Fruit fly (Drosophila melanogaster): Measurements from ENCODE around the gene CG3457.

DNA sequence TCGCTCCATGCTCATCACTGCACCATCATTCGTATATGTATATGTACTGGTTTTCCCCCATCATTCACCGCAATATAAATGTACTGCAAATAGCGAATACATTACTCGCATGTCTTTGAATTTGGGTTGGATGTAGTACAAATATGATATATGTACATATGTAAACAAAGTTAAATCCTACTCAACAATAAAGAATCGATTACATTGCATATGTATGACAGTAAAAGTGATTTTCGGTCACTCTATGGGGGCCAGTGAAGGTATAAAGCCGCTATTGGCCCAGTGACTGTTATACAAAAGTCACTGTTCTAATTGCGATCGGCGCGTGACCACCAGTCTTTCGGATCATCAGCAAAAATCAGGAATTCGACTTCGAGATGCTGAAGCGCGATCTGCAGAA, at the start of gene CG3457:
- TF ChIP-seq insv (optimal IDR thresholded peaks at IDR 0.05) (no peak), h (optimal IDR thresholded peaks at IDR 0.05) (no peak), psq (optimal IDR thresholded peaks at IDR 0.05) (no peak), Myc (optimal IDR thresholded peaks at IDR 0.05) (no peak)
